Fruit fly (Drosophila melanogaster) whole organism, embryonic: ENCODE results near the gene CG6216.

Experiments used
- CG11085 ChIP-seq: fragments of 200-800 bp; sonication (Bioruptor generic); IDR thresholded peaks from 2 replicates; pipeline ENCODE4 v1.3.6; 2022; ENCODE audit warnings: missing biosample characterization, missing genetic modification characterization
- CG11247 ChIP-seq: fragments of 200-800 bp; sonication (Bioruptor generic); IDR thresholded peaks from 2 replicates; pipeline ENCODE4 v1.3.6; 2022; ENCODE audit warnings: missing biosample characterization, missing genetic modification characterization
- CG11398 ChIP-seq: fragments of 200-800 bp; sonication (Bioruptor generic); optimal IDR thresholded peaks from 2 replicates; lab custom pipeline; 2016; ENCODE audit warnings: missing biosample characterization, missing genetic modification characterization
- CG12219 ChIP-seq: fragments of 200-800 bp; sonication (Bioruptor generic); optimal IDR thresholded peaks from 3 replicates; lab custom pipeline; 2018; ENCODE audit warnings: missing biosample characterization, mild to moderate bottlenecking, missing genetic modification characterization
- CG12391 ChIP-seq: fragments of 200-800 bp; sonication (Bioruptor generic); optimal IDR thresholded peaks from 3 replicates; lab custom pipeline; 2018; ENCODE audit warnings: missing biosample characterization, mild to moderate bottlenecking, missing genetic modification characterization, moderate library complexity
- CG13894 ChIP-seq: fragments of 200-800 bp; sonication (Bioruptor generic); optimal IDR thresholded peaks from 3 replicates; lab custom pipeline; 2018; ENCODE audit warnings: missing biosample characterization, mild to moderate bottlenecking, missing genetic modification characterization, moderate library complexity
- CG16779 ChIP-seq: fragments of 200-800 bp; sonication (Bioruptor generic); IDR thresholded peaks from 2 replicates; pipeline ENCODE4 v1.3.6; 2022; ENCODE audit warnings: missing biosample characterization, missing genetic modification characterization
- CG2712 ChIP-seq: fragments of 200-800 bp; optimal IDR thresholded peaks from 3 replicates; lab custom pipeline; 2019; ENCODE audit warnings: missing biosample characterization, mild to moderate bottlenecking, missing genetic modification characterization, moderate library complexity
- CG33213 ChIP-seq: fragments of 200-800 bp; sonication (Bioruptor generic); optimal IDR thresholded peaks from 3 replicates; lab custom pipeline; 2016; ENCODE audit warnings: missing biosample characterization, missing genetic modification characterization
- CG3407 ChIP-seq: fragments of 200-800 bp; sonication (Bioruptor generic); optimal IDR thresholded peaks from 2 replicates; lab custom pipeline; 2018; ENCODE audit warnings: missing biosample characterization, mild to moderate bottlenecking, missing genetic modification characterization
- CG42726 ChIP-seq: fragments of 200-800 bp; sonication (Bioruptor generic); IDR thresholded peaks from 2 replicates; pipeline ENCODE4 v1.3.6; 2022; ENCODE audit warnings: missing biosample characterization, missing genetic modification characterization; ENCODE audit not compliant: partially characterized antibody
- CG43689 ChIP-seq: fragments of 200-800 bp; sonication (Bioruptor generic); IDR thresholded peaks from 2 replicates; pipeline ENCODE4 v1.3.6; 2022; ENCODE audit warnings: missing biosample characterization, missing genetic modification characterization
- CG4404 ChIP-seq: fragments of 200-800 bp; sonication (Bioruptor generic); IDR thresholded peaks from 2 replicates; pipeline ENCODE4 v1.3.6; 2022; ENCODE audit warnings: missing biosample characterization, missing genetic modification characterization
- CG4617 ChIP-seq: fragments of 200-800 bp; sonication (Bioruptor generic); optimal IDR thresholded peaks from 3 replicates; lab custom pipeline; 2016; ENCODE audit warnings: missing biosample characterization, missing genetic modification characterization, borderline replicate concordance
- CG6854 ChIP-seq: fragments of 200-800 bp; sonication (Bioruptor generic); optimal IDR thresholded peaks from 3 replicates; lab custom pipeline; 2017; ENCODE audit warnings: missing biosample characterization, mild to moderate bottlenecking, missing genetic modification characterization
- CG7357 ChIP-seq: fragments of 200-800 bp; sonication (Bioruptor generic); IDR thresholded peaks from 3 replicates; pipeline ENCODE4 v1.3.6; 2022; ENCODE audit warnings: missing biosample characterization, missing genetic modification characterization
- CG7556 ChIP-seq: fragments of 200-800 bp; sonication (Bioruptor generic); optimal IDR thresholded peaks from 2 replicates; lab custom pipeline; 2017; ENCODE audit warnings: missing biosample characterization, mild to moderate bottlenecking, missing genetic modification characterization
- CG7928 ChIP-seq: fragments of 200-800 bp; sonication (Bioruptor generic); optimal IDR thresholded peaks from 2 replicates; lab custom pipeline; 2017; ENCODE audit warnings: missing biosample characterization, mild to moderate bottlenecking, missing genetic modification characterization
- CG8944 ChIP-seq: fragments of 200-800 bp; sonication (Bioruptor generic); optimal IDR thresholded peaks from 3 replicates; lab custom pipeline; 2016; ENCODE audit warnings: missing biosample characterization, missing genetic modification characterization
- CHES-1-like ChIP-seq: fragments of 200-800 bp; sonication (Bioruptor generic); optimal IDR thresholded peaks from 2 replicates; lab custom pipeline; 2016; ENCODE audit warnings: missing biosample characterization, missing genetic modification characterization
- Dad ChIP-seq: fragments of 200-800 bp; sonication (Bioruptor generic); optimal IDR thresholded peaks from 3 replicates; lab custom pipeline; 2016; ENCODE audit warnings: missing biosample characterization, missing genetic modification characterization
- Fer2 ChIP-seq: fragments of 200-800 bp; sonication (Bioruptor generic); optimal IDR thresholded peaks from 2 replicates; lab custom pipeline; 2018; ENCODE audit warnings: missing biosample characterization, mild to moderate bottlenecking, missing genetic modification characterization, moderate library complexity
- GATAe ChIP-seq: fragments of 200-800 bp; sonication (Bioruptor generic); conservative IDR thresholded peaks from 2 replicates; pipeline ENCODE4 v1.3.6; 2022; ENCODE audit warnings: missing biosample characterization, missing genetic modification characterization
- Hey ChIP-seq: fragments of 200-800 bp; sonication (Bioruptor generic); optimal IDR thresholded peaks from 3 replicates; lab custom pipeline; 2018; ENCODE audit warnings: missing biosample characterization, mild to moderate bottlenecking, missing genetic modification characterization
- Lhr ChIP-seq: fragments of 200-800 bp; sonication (Bioruptor generic); optimal IDR thresholded peaks from 3 replicates; lab custom pipeline; 2017; ENCODE audit warnings: mild to moderate bottlenecking, missing biosample characterization, missing genetic modification reagents, missing genetic modification characterization
- Oli ChIP-seq: fragments of 200-800 bp; sonication (Bioruptor generic); optimal IDR thresholded peaks from 2 replicates; lab custom pipeline; 2018; ENCODE audit warnings: missing biosample characterization, mild to moderate bottlenecking, missing genetic modification characterization, moderate library complexity
- Rfx ChIP-seq: fragments of 200-800 bp; sonication (Bioruptor generic); IDR thresholded peaks from 2 replicates; pipeline ENCODE4 v1.3.6; 2022; ENCODE audit warnings: missing biosample characterization, missing genetic modification characterization
- Sry-β ChIP-seq: fragments of 200-800 bp; sonication (Bioruptor generic); optimal IDR thresholded peaks from 2 replicates; lab custom pipeline; 2018; ENCODE audit warnings: missing biosample characterization, mild to moderate bottlenecking, missing genetic modification characterization, moderate library complexity
- abd-A ChIP-seq: fragments of 200-800 bp; sonication (Bioruptor generic); optimal IDR thresholded peaks from 3 replicates; lab custom pipeline; 2019; ENCODE audit warnings: missing biosample characterization, mild to moderate bottlenecking, missing genetic modification characterization, moderate library complexity
- da ChIP-seq: fragments of 200-800 bp; sonication (Bioruptor generic); optimal IDR thresholded peaks from 2 replicates; lab custom pipeline; 2016; ENCODE audit warnings: missing biosample characterization, missing genetic modification characterization
- emc ChIP-seq: fragments of 200-800 bp; sonication (Bioruptor generic); optimal IDR thresholded peaks from 2 replicates; lab custom pipeline; 2016; ENCODE audit warnings: missing biosample characterization, missing genetic modification characterization
- en ChIP-seq: fragments of 200-800 bp; sonication (Bioruptor generic); optimal IDR thresholded peaks from 2 replicates; lab custom pipeline; 2016; ENCODE audit warnings: missing biosample characterization, missing genetic modification characterization
- eyg ChIP-seq: fragments of 200-800 bp; sonication (Bioruptor generic); optimal IDR thresholded peaks from 3 replicates; lab custom pipeline; 2016; ENCODE audit warnings: missing biosample characterization, missing genetic modification characterization
- fd3F ChIP-seq: fragments of 200-800 bp; sonication (Bioruptor generic); optimal IDR thresholded peaks from 2 replicates; lab custom pipeline; 2018; ENCODE audit warnings: missing biosample characterization, mild to moderate bottlenecking, missing genetic modification characterization, moderate library complexity
- insv ChIP-seq, 2 experiments: fragments of 200-800 bp; sonication (Bioruptor generic); optimal IDR thresholded peaks; 3 replicates each; lab custom pipeline; 2016 to 2018; ENCODE audit warnings: missing biosample characterization in 2 of 2, missing genetic modification characterization in 2 of 2
- kay ChIP-seq: fragments of 200-800 bp; sonication (Bioruptor generic); optimal IDR thresholded peaks from 2 replicates; lab custom pipeline; 2016; ENCODE audit warnings: missing biosample characterization, missing genetic modification characterization
- klu ChIP-seq: fragments of 200-800 bp; sonication (Bioruptor generic); IDR thresholded peaks from 2 replicates; pipeline ENCODE4 v1.3.6; 2022; ENCODE audit warnings: missing biosample characterization, missing genetic modification characterization
- lab ChIP-seq: fragments of 200-800 bp; sonication (Bioruptor generic); optimal IDR thresholded peaks from 3 replicates; lab custom pipeline; 2017; ENCODE audit warnings: missing biosample characterization, missing genetic modification characterization, mild to moderate bottlenecking, moderate library complexity, missing genetic modification reagents
- nom ChIP-seq: fragments of 200-800 bp; sonication (Bioruptor generic); optimal IDR thresholded peaks from 2 replicates; lab custom pipeline; 2017; ENCODE audit warnings: missing biosample characterization, missing genetic modification characterization, mild to moderate bottlenecking, moderate library complexity, missing genetic modification reagents
- odd ChIP-seq: fragments of 200-800 bp; sonication (Bioruptor generic); optimal IDR thresholded peaks from 2 replicates; lab custom pipeline; 2017; ENCODE audit warnings: missing biosample characterization, mild to moderate bottlenecking, missing genetic modification characterization
- pita ChIP-seq: fragments of 200-800 bp; sonication (Bioruptor generic); optimal IDR thresholded peaks from 2 replicates; lab custom pipeline; 2017; ENCODE audit warnings: missing biosample characterization, mild to moderate bottlenecking, missing genetic modification characterization
- pnt ChIP-seq: fragments of 200-800 bp; sonication (Bioruptor generic); optimal IDR thresholded peaks from 3 replicates; lab custom pipeline; 2016; ENCODE audit warnings: missing biosample characterization, missing genetic modification characterization
- pros ChIP-seq: fragments of 200-800 bp; sonication (Bioruptor generic); optimal IDR thresholded peaks from 3 replicates; lab custom pipeline; 2019; ENCODE audit warnings: missing biosample characterization, mild to moderate bottlenecking, missing genetic modification characterization, moderate library complexity
- repo ChIP-seq: fragments of 200-800 bp; sonication (Bioruptor generic); optimal IDR thresholded peaks from 2 replicates; lab custom pipeline; 2016; ENCODE audit warnings: missing biosample characterization, missing genetic modification characterization
- ro ChIP-seq: fragments of 200-800 bp; sonication (Bioruptor generic); IDR thresholded peaks from 2 replicates; pipeline ENCODE4 v1.3.6; 2022; ENCODE audit warnings: missing biosample characterization, missing genetic modification characterization
- sc ChIP-seq, 3 experiments: fragments of >200 bp in 2 of 3; fragments of 200-800 bp in 1 of 3; sonication (Bioruptor generic) in 1 of 3; optimal IDR thresholded peaks; 2 replicates in 2 of 3; 3 replicates in 1 of 3; lab custom pipeline; 2017; ENCODE audit warnings: mild to moderate bottlenecking in 1 of 3, missing biosample characterization in 1 of 3, missing genetic modification characterization in 1 of 3, missing genetic modification reagents in 1 of 3
- so ChIP-seq: fragments of 200-800 bp; sonication (Bioruptor generic); IDR thresholded peaks from 3 replicates; pipeline ENCODE4 v1.3.6; 2022; ENCODE audit warnings: missing biosample characterization, missing genetic modification characterization
- sug ChIP-seq: fragments of 200-800 bp; optimal IDR thresholded peaks from 2 replicates; lab custom pipeline; 2019; ENCODE audit warnings: missing biosample characterization, mild to moderate bottlenecking, missing genetic modification characterization, moderate library complexity
- tup ChIP-seq: fragments of 200-800 bp; sonication (Bioruptor generic); optimal IDR thresholded peaks from 2 replicates; lab custom pipeline; 2016; ENCODE audit warnings: missing biosample characterization, mild to moderate bottlenecking, missing genetic modification characterization, moderate library complexity
- wek ChIP-seq: fragments of 200-800 bp; sonication (Bioruptor generic); optimal IDR thresholded peaks from 3 replicates; lab custom pipeline; 2018; ENCODE audit warnings: missing biosample characterization, mild to moderate bottlenecking, missing genetic modification characterization, moderate library complexity

CG6216 gene

DNA sequence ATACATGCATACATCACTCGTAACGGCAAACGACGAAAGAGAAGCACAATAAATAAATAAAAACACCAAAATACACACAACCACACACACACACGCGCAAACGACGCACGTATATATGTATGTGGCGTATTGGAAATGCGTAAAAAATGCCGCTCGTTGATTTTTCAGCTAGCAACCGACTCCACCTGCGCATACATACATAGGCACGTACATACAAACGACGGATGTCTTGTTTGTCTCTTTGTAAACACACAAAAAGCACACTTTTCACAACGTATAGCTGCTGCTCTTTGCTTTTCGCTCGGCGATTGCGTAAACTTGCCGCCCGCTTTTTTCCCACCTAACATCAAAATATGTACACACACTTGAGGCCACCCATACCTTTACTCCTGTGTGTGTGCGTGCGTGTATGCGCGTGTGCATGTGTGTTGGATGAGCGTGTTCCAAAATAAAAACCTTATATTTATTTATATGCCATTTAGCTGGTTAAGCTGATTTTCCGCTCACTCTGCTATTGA, 30.6 kb downstream of the CG6216 start (continued):
- TF ChIP-seq CG43689 (GFP tag; lab: Robert Waterston, UW) (no peak), Hey (tag; lab: Kevin White, UChicago) (peak; percentile 63), Lhr (no peak), fd3F (GFP tag; lab: Kevin White, UChicago) (no peak), pnt (GFP tag; lab: Kevin White, UChicago) (no peak), CG7928 (no peak), CG11085 (GFP tag; lab: Robert Waterston, UW) (no peak), CG8944 (GFP tag; lab: Kevin White, UChicago) (no peak), Fer2 (tag; lab: Kevin White, UChicago) (peak; percentile 14), CG11247 (GFP tag; lab: Robert Waterston, UW) (no peak), odd (GFP tag; lab: Kevin White, UChicago) (peak; percentile 47), kay (GFP tag; lab: Kevin White, UChicago) (no peak), CG4617 (GFP tag; lab: Kevin White, UChicago) (no peak), lab (GFP tag; lab: Kevin White, UChicago) (peak; percentile 83), CG4404 (GFP tag; lab: Robert Waterston, UW) (no peak), da (GFP tag; lab: Kevin White, UChicago) (no peak), eyg (GFP tag; lab: Kevin White, UChicago) (no peak), CG12391 (no peak), CG6854 (GFP tag; lab: Kevin White, UChicago) (peak; percentile 47), nom (GFP tag; lab: Kevin White, UChicago) (no peak), CG13894 (tag; lab: Kevin White, UChicago) (peak; percentile 84), wek (GFP tag; lab: Kevin White, UChicago) (peak; percentile 64), pros (GFP tag; lab: Kevin White, UChicago) (peak; percentile 8), CHES-1-like (GFP tag; lab: Kevin White, UChicago) (peak; percentile 27), emc (no peak), klu (GFP tag; lab: Robert Waterston, UW) (no peak), sug (peak; percentile 79), en (GFP tag; lab: Kevin White, UChicago) (no peak), CG12219 (GFP tag; lab: Kevin White, UChicago) (peak; percentile 13), CG7357 (GFP tag; lab: Robert Waterston, UW) (no peak), pita (GFP tag; lab: Kevin White, UChicago) (no peak), CG11398 (GFP tag; lab: Kevin White, UChicago) (no peak), sc (optimal IDR thresholded peaks at IDR 0.05; lab: Kevin White, UChicago) (no peak), sc (GFP tag; optimal IDR thresholded peaks at IDR 0.05; lab: Kevin White, UChicago) (peak; percentile 42), Sry-β (GFP tag; lab: Kevin White, UChicago) (no peak), so (no peak), abd-A (tag; lab: Kevin White, UChicago) (peak; percentile 96), ro (GFP tag; lab: Robert Waterston, UW) (no peak), CG3407 (GFP tag; lab: Kevin White, UChicago) (peak; percentile 52), CG7556 (GFP tag; lab: Kevin White, UChicago) (no peak), CG33213 (no peak), Dad (GFP tag; lab: Kevin White, UChicago) (no peak), CG42726 (GFP tag; lab: Robert Waterston, UW) (no peak), tup (GFP tag; lab: Kevin White, UChicago) (no peak), CG2712 (tag; lab: Kevin White, UChicago) (no peak), insv (GFP tag; optimal IDR thresholded peaks at IDR 0.05; lab: Kevin White, UChicago) (peak in 1 of 2 experiments; percentile 62), CG16779 (GFP tag; lab: Robert Waterston, UW) (no peak), repo (GFP tag; lab: Kevin White, UChicago) (peak; percentile 14), Rfx (GFP tag; lab: Robert Waterston, UW) (no peak; the same call in 1 of the 2 replicates), Oli (tag; lab: Kevin White, UChicago) (no peak), GATAe (GFP tag; lab: Robert Waterston, UW) (no peak)
